Fruit fly (Drosophila melanogaster): ENCODE measurements around the gene Prosbeta2R1.

Prosbeta2R1 gene

dm6 chrX:5808654-5809053 lies at the start of gene Prosbeta2R1:
TSS of gene Prosbeta2R1 (plus strand) at chrX:5808954.
- no peak for TF ChIP-seq h (GFP tag; optimal IDR thresholded peaks at IDR 0.05)

dm6 chrX:5763443-5764000 lies 45.2 kb upstream of the Prosbeta2R1 start:
- TF ChIP-seq Dfd (GFP tag; optimal IDR thresholded peaks at IDR 0.05): no peak
- TF ChIP-seq Rel (GFP tag; optimal IDR thresholded peaks at IDR 0.05): no peak
- TF ChIP-seq Rel (tag; optimal IDR thresholded peaks at IDR 0.05): peak; percentile 98
- TF ChIP-seq pan (optimal IDR thresholded peaks at IDR 0.05): no peak

dm6 chrX:5764001-5764892 lies 44.5 kb upstream of the Prosbeta2R1 start, which contains the start of the genes MAPk-Ak2 and CG42699:
TSS of gene MAPk-Ak2 (minus strand) at chrX:5764203.
TSS of gene CG42699 (plus strand) at chrX:5764553.
- TF ChIP-seq Myc (optimal IDR thresholded peaks at IDR 0.05) (no peak), fru (GFP tag; optimal IDR thresholded peaks at IDR 0.05) (peak; percentile 65), Hr78 (GFP tag; optimal IDR thresholded peaks at IDR 0.05) (no peak), Hnf4 (GFP tag; optimal IDR thresholded peaks at IDR 0.05) (peak; percentile 70), CG32264 (GFP tag; optimal IDR thresholded peaks at IDR 0.05) (peak; percentile 30), N (GFP tag; optimal IDR thresholded peaks at IDR 0.05) (no peak), Hr83 (GFP tag; optimal IDR thresholded peaks at IDR 0.05; ENCODE audit: poor library complexity, severe bottlenecking) (peak; percentile 96), psq (GFP tag; optimal IDR thresholded peaks at IDR 0.05) (peak; percentile 54), tai (GFP tag; optimal IDR thresholded peaks at IDR 0.05) (no peak), CrebA (GFP tag; optimal IDR thresholded peaks at IDR 0.05; ENCODE audit: borderline replicate concordance) (no peak), h (GFP tag; optimal IDR thresholded peaks at IDR 0.05) (peak; percentile 83), Jra (GFP tag; optimal IDR thresholded peaks at IDR 0.05) (peak; percentile 88), dsf (GFP tag; optimal IDR thresholded peaks at IDR 0.05; ENCODE audit: borderline replicate concordance) (peak; percentile 52), foxo (GFP tag; optimal IDR thresholded peaks at IDR 0.05) (peak in 1 of 2 experiments; percentile 64), Sp1 (GFP tag; optimal IDR thresholded peaks at IDR 0.05) (peak; percentile 71), Rel (GFP tag; optimal IDR thresholded peaks at IDR 0.05) (no peak), Rel (tag; optimal IDR thresholded peaks at IDR 0.05) (peak; percentile 76), woc (GFP tag; optimal IDR thresholded peaks at IDR 0.05) (peak; percentile 4), dl (GFP tag; optimal IDR thresholded peaks at IDR 0.05; ENCODE audit: insufficient read depth in 1 of 2, partially characterized antibody in 2 of 2) (no peak), dmrt93B (GFP tag; optimal IDR thresholded peaks at IDR 0.05) (peak; percentile 47), Mio (GFP tag; optimal IDR thresholded peaks at IDR 0.05) (no peak), br (GFP tag; optimal IDR thresholded peaks at IDR 0.05) (peak; percentile 85), ey (GFP tag; optimal IDR thresholded peaks at IDR 0.05) (peak; percentile 42), jim (GFP tag; optimal IDR thresholded peaks at IDR 0.05) (peak; percentile 72), Vsx2 (GFP tag; optimal IDR thresholded peaks at IDR 0.05; ENCODE audit: partially characterized antibody) (no peak), GATAd (GFP tag; optimal IDR thresholded peaks at IDR 0.05) (peak; percentile 58), lola (GFP tag; optimal IDR thresholded peaks at IDR 0.05) (no peak), brk (GFP tag; optimal IDR thresholded peaks at IDR 0.05) (no peak), CG9705 (GFP tag; optimal IDR thresholded peaks at IDR 0.05) (peak; percentile 63), OdsH (GFP tag; optimal IDR thresholded peaks at IDR 0.05) (peak; percentile 44), sv (GFP tag; optimal IDR thresholded peaks at IDR 0.05) (peak; percentile 4), Dfd (GFP tag; optimal IDR thresholded peaks at IDR 0.05) (no peak), sage (GFP tag; optimal IDR thresholded peaks at IDR 0.05) (no peak), rgr (GFP tag; optimal IDR thresholded peaks at IDR 0.05) (peak; percentile 74), Abd-B (GFP tag; optimal IDR thresholded peaks at IDR 0.05) (no peak), HLH106 (tag; optimal IDR thresholded peaks at IDR 0.05) (peak; percentile 35)

Data from whole organism, wandering third instar larva.